Fruit fly (Drosophila melanogaster): Measurements from ENCODE around the gene Droj2.

Droj2 gene

dm6 chr3R:13434325-13435168 lies 52.6 kb downstream of the Droj2 start, which contains the start of gene yrt (continued):
- peak; percentile 50 for TF ChIP-seq CG3847 (GFP tag; IDR thresholded peaks at IDR 0.05)
- TF ChIP-seq CG14710 (tag; optimal IDR thresholded peaks at IDR 0.05), result peak; percentile 58
- TF ChIP-seq Dp (GFP tag; optimal IDR thresholded peaks at IDR 0.05), result peak; percentile 49
- TF ChIP-seq scrt (GFP tag; optimal IDR thresholded peaks at IDR 0.05), result peak; percentile 11
- peak; percentile 76 for TF ChIP-seq Med (GFP tag)
- TF ChIP-seq Fer1 (GFP tag; optimal IDR thresholded peaks at IDR 0.05), result peak; percentile 16
- TF ChIP-seq CG11504 (tag; optimal IDR thresholded peaks at IDR 0.05), result peak; percentile 42
- TF ChIP-seq CG17361 (GFP tag; IDR thresholded peaks at IDR 0.05), result 0 out of 3 replicates have a peak, but pooled peaks have one; percentile 15
- peak; percentile 90 for TF ChIP-seq pzg (GFP tag; optimal IDR thresholded peaks at IDR 0.05)
- TF ChIP-seq Ets97D (GFP tag; optimal IDR thresholded peaks at IDR 0.05), result peak; percentile 67
